Fruit fly (Drosophila melanogaster): Measurements from ENCODE around the gene CG32241.

dm6 chr3L:4472768-4473167 lies 6.3 kb upstream of the CG32241 start, which contains the start of gene CG11349:
- TF ChIP-seq h (optimal IDR thresholded peaks at IDR 0.05) (no peak), psq (optimal IDR thresholded peaks at IDR 0.05) (no peak), ttk (optimal IDR thresholded peaks at IDR 0.05) (no peak)
